Fruit fly (Drosophila melanogaster) whole organism, embryonic: ENCODE results near the gene Hr78.
A peak's percentile ranks its signal among the peaks of the same experiment; 100 is the strongest.

Source experiments
- Awh ChIP-seq: fragments of 200-800 bp; sonication (Bioruptor generic); IDR thresholded peaks from 2 replicates; pipeline ENCODE4, ENCODE4 v1.3.6; 2022; ENCODE audit warnings: missing biosample characterization, missing genetic modification characterization
- Bdp1 ChIP-seq: fragments of 200-800 bp; sonication (Bioruptor generic); optimal IDR thresholded peaks from 3 replicates; lab custom pipeline; 2016; ENCODE audit warnings: missing biosample characterization, missing genetic modification characterization
- Bteb2 ChIP-seq: fragments of 200-800 bp; sonication (Bioruptor generic); optimal IDR thresholded peaks from 2 replicates; lab custom pipeline; 2016; ENCODE audit warnings: missing biosample characterization, missing genetic modification characterization
- C15 ChIP-seq: fragments of 200-800 bp; sonication (Bioruptor generic); IDR thresholded peaks from 3 replicates; pipeline ENCODE4 v1.3.6; 2022; ENCODE audit warnings: missing biosample characterization, missing genetic modification characterization
- CG10209 ChIP-seq: fragments of 200-800 bp; sonication (Bioruptor generic); optimal IDR thresholded peaks from 3 replicates; lab custom pipeline; 2017; ENCODE audit warnings: missing biosample characterization, mild to moderate bottlenecking, missing genetic modification characterization, missing genetic modification reagents
- CG10462 ChIP-seq: fragments of 200-800 bp; sonication (Bioruptor generic); optimal IDR thresholded peaks from 2 replicates; lab custom pipeline; 2016; ENCODE audit warnings: missing biosample characterization, missing genetic modification characterization
- CG11504 ChIP-seq: fragments of 200-800 bp; sonication (Bioruptor generic); optimal IDR thresholded peaks from 3 replicates; lab custom pipeline; 2019; ENCODE audit warnings: missing biosample characterization, mild to moderate bottlenecking, missing genetic modification characterization, moderate library complexity
- CG11696 ChIP-seq: fragments of 200-800 bp; sonication (Bioruptor generic); IDR thresholded peaks from 2 replicates; pipeline ENCODE4 v1.3.6; 2022; ENCODE audit warnings: missing biosample characterization, missing genetic modification characterization
- CG13296 ChIP-seq: fragments of 200-800 bp; sonication (Bioruptor generic); optimal IDR thresholded peaks from 3 replicates; lab custom pipeline; 2018; ENCODE audit warnings: missing biosample characterization, mild to moderate bottlenecking, missing genetic modification characterization
- CG13775 ChIP-seq: fragments of 200-800 bp; sonication (Bioruptor generic); optimal IDR thresholded peaks from 3 replicates; lab custom pipeline; 2017; ENCODE audit warnings: missing biosample characterization, mild to moderate bottlenecking, missing genetic modification characterization
- CG14710 ChIP-seq: fragments of 200-800 bp; sonication (Bioruptor generic); optimal IDR thresholded peaks from 3 replicates; lab custom pipeline; 2019; ENCODE audit warnings: missing biosample characterization, mild to moderate bottlenecking, missing genetic modification characterization, moderate library complexity
- CG15073 ChIP-seq: fragments of 200-800 bp; sonication (Bioruptor generic); optimal IDR thresholded peaks from 2 replicates; lab custom pipeline; 2016; ENCODE audit warnings: missing biosample characterization, missing genetic modification characterization
- CG1602 ChIP-seq: fragments of 200-800 bp; sonication (Bioruptor generic); optimal IDR thresholded peaks from 3 replicates; lab custom pipeline; 2016; ENCODE audit warnings: missing biosample characterization, missing genetic modification characterization
- CG3065 ChIP-seq: fragments of 200-800 bp; sonication (Bioruptor generic); optimal IDR thresholded peaks from 2 replicates; lab custom pipeline; 2016; ENCODE audit warnings: missing biosample characterization, missing genetic modification characterization
- CG31365 ChIP-seq: fragments of 200-800 bp; sonication (Bioruptor generic); optimal IDR thresholded peaks from 2 replicates; lab custom pipeline; 2018; ENCODE audit warnings: missing biosample characterization, mild to moderate bottlenecking, missing genetic modification characterization
- CG31388 ChIP-seq: fragments of 200-800 bp; sonication (Bioruptor generic); optimal IDR thresholded peaks from 2 replicates; lab custom pipeline; 2016; ENCODE audit warnings: missing biosample characterization, missing genetic modification characterization
- CG3281 ChIP-seq: fragments of 200-800 bp; sonication (Bioruptor generic); optimal IDR thresholded peaks from 3 replicates; lab custom pipeline; 2017; ENCODE audit warnings: missing biosample characterization, mild to moderate bottlenecking, missing genetic modification characterization
- CG33213 ChIP-seq: fragments of 200-800 bp; sonication (Bioruptor generic); optimal IDR thresholded peaks from 3 replicates; lab custom pipeline; 2016; ENCODE audit warnings: missing biosample characterization, missing genetic modification characterization
- CG5180 ChIP-seq: fragments of 200-800 bp; sonication (Bioruptor generic); optimal IDR thresholded peaks from 3 replicates; lab custom pipeline; 2017; ENCODE audit warnings: missing biosample characterization, missing genetic modification characterization, mild to moderate bottlenecking, moderate library complexity, missing genetic modification reagents
- CG6791 ChIP-seq: fragments of 200-800 bp; sonication (Bioruptor generic); IDR thresholded peaks from 3 replicates; pipeline ENCODE4 v1.3.6; 2022; ENCODE audit warnings: missing biosample characterization, missing genetic modification characterization; ENCODE audit not compliant: partially characterized antibody
- CG7271 ChIP-seq: fragments of 200-800 bp; sonication (Bioruptor generic); optimal IDR thresholded peaks from 2 replicates; lab custom pipeline; 2018; ENCODE audit warnings: missing biosample characterization, mild to moderate bottlenecking, missing genetic modification characterization, moderate library complexity
- CG9932 ChIP-seq: fragments of 200-800 bp; sonication (Bioruptor generic); IDR thresholded peaks from 2 replicates; pipeline ENCODE4 v1.3.6; 2022; ENCODE audit warnings: missing biosample characterization, missing genetic modification characterization
- Dip2 ChIP-seq: fragments of 200-800 bp; sonication (Bioruptor generic); IDR thresholded peaks from 2 replicates; pipeline ENCODE4 v1.3.6; 2022; ENCODE audit warnings: missing biosample characterization, missing genetic modification characterization
- Dll ChIP-seq: fragments of 200-800 bp; sonication (Bioruptor generic); IDR thresholded peaks from 4 replicates; pipeline ENCODE4 v1.3.6; 2022; ENCODE audit warnings: missing biosample characterization, missing genetic modification characterization; ENCODE audit not compliant: partially characterized antibody
- ERR ChIP-seq: fragments of 200-800 bp; sonication (Bioruptor generic); optimal IDR thresholded peaks from 2 replicates; lab custom pipeline; 2016; ENCODE audit warnings: missing biosample characterization, missing genetic modification characterization
- Jarid2 ChIP-seq: fragments of 200-800 bp; sonication (Bioruptor generic); optimal IDR thresholded peaks from 3 replicates; lab custom pipeline; 2017; ENCODE audit warnings: mild to moderate bottlenecking, missing biosample characterization, missing genetic modification reagents, missing genetic modification characterization
- Med ChIP-seq: fragments of 200-800 bp; sonication (Bioruptor generic); peaks from one replicate; lab custom pipeline; 2016; ENCODE audit warnings: missing biosample characterization, missing genetic modification characterization, mild to moderate bottlenecking, inconsistent platforms, moderate library complexity
- Ravus ChIP-seq: fragments of 200-800 bp; sonication (Bioruptor generic); IDR thresholded peaks from 2 replicates; pipeline ENCODE4 v1.3.6; 2022; ENCODE audit warnings: missing biosample characterization, missing genetic modification characterization
- Rfx ChIP-seq: fragments of 200-800 bp; sonication (Bioruptor generic); IDR thresholded peaks from 2 replicates; pipeline ENCODE4 v1.3.6; 2022; ENCODE audit warnings: missing biosample characterization, missing genetic modification characterization
- Scr ChIP-seq: fragments of 200-800 bp; sonication (Bioruptor generic); IDR thresholded peaks from 2 replicates; pipeline ENCODE4 v1.3.6; 2022; ENCODE audit warnings: missing biosample characterization, missing genetic modification characterization; ENCODE audit not compliant: partially characterized antibody
- Sox100B ChIP-seq: fragments of 200-800 bp; sonication (Bioruptor generic); optimal IDR thresholded peaks from 3 replicates; lab custom pipeline; 2018; ENCODE audit warnings: missing biosample characterization, mild to moderate bottlenecking, missing genetic modification characterization
- ab ChIP-seq: fragments of 200-800 bp; sonication (Bioruptor generic); optimal IDR thresholded peaks from 2 replicates; lab custom pipeline; 2016; ENCODE audit warnings: missing biosample characterization, missing genetic modification characterization
- aop ChIP-seq: fragments of 200-800 bp; sonication (Bioruptor generic); IDR thresholded peaks from 2 replicates; pipeline ENCODE4 v1.3.6; 2022; ENCODE audit warnings: missing biosample characterization, missing genetic modification characterization
- btn ChIP-seq: fragments of 200-800 bp; sonication (Bioruptor generic); optimal IDR thresholded peaks from 2 replicates; lab custom pipeline; 2016; ENCODE audit warnings: missing biosample characterization, missing genetic modification characterization
- cas ChIP-seq: fragments of 200-800 bp; sonication (Bioruptor generic); IDR thresholded peaks from 2 replicates; pipeline ENCODE4 v1.3.6; 2022; ENCODE audit warnings: missing biosample characterization, missing genetic modification characterization
- chinmo ChIP-seq: fragments of 200-800 bp; sonication (Bioruptor generic); IDR thresholded peaks from 4 replicates; pipeline ENCODE4 v1.3.6; 2022; ENCODE audit warnings: missing biosample characterization, missing genetic modification characterization; ENCODE audit not compliant: partially characterized antibody
- gem ChIP-seq: fragments of 200-800 bp; sonication (Bioruptor generic); optimal IDR thresholded peaks from 2 replicates; lab custom pipeline; 2019; ENCODE audit warnings: missing biosample characterization, mild to moderate bottlenecking, missing genetic modification characterization, moderate library complexity
- gsb ChIP-seq: fragments of 200-800 bp; sonication (Bioruptor generic); IDR thresholded peaks from 2 replicates; pipeline ENCODE4 v1.3.6; 2022; ENCODE audit warnings: missing biosample characterization, missing genetic modification characterization
- hb ChIP-seq: fragments of 200-800 bp; sonication (Bioruptor generic); IDR thresholded peaks from 3 replicates; pipeline ENCODE4 v1.3.6; 2022; ENCODE audit warnings: missing biosample characterization, missing genetic modification characterization; ENCODE audit not compliant: partially characterized antibody
- insv ChIP-seq, 2 experiments: fragments of 200-800 bp; sonication (Bioruptor generic); optimal IDR thresholded peaks; 3 replicates each; lab custom pipeline; 2016 to 2018; ENCODE audit warnings: missing biosample characterization in 2 of 2, missing genetic modification characterization in 2 of 2
- knrl ChIP-seq: fragments of 200-800 bp; sonication (Bioruptor generic); IDR thresholded peaks from 3 replicates; pipeline ENCODE4 v1.3.6; 2022; ENCODE audit warnings: missing biosample characterization, missing genetic modification characterization; ENCODE audit not compliant: partially characterized antibody
- sob ChIP-seq: fragments of 200-800 bp; sonication (Bioruptor generic); IDR thresholded peaks from 2 replicates; pipeline ENCODE4 v1.3.6; 2022; ENCODE audit warnings: missing biosample characterization, missing genetic modification characterization
- trem ChIP-seq: fragments of 200-800 bp; optimal IDR thresholded peaks from 3 replicates; lab custom pipeline; 2019; ENCODE audit warnings: missing biosample characterization, mild to moderate bottlenecking, missing genetic modification characterization, moderate library complexity
- tx ChIP-seq: fragments of 200-800 bp; sonication (Bioruptor generic); optimal IDR thresholded peaks from 2 replicates; lab custom pipeline; 2016; ENCODE audit warnings: missing biosample characterization, missing genetic modification characterization
- vnd ChIP-seq: fragments of 200-800 bp; sonication (Bioruptor generic); IDR thresholded peaks from 3 replicates; pipeline ENCODE4 v1.3.6; 2022; ENCODE audit warnings: missing biosample characterization, missing genetic modification characterization; ENCODE audit not compliant: partially characterized antibody
- wor ChIP-seq: fragments of 200-800 bp; sonication (Bioruptor generic); IDR thresholded peaks from 2 replicates; pipeline ENCODE4 v1.3.6; 2022; ENCODE audit warnings: missing biosample characterization, missing genetic modification characterization
- yki ChIP-seq: fragments of >200 bp; optimal IDR thresholded peaks from 3 replicates; lab custom pipeline; 2018
- zfh2 ChIP-seq: fragments of 200-800 bp; sonication (Bioruptor generic); optimal IDR thresholded peaks from 2 replicates; lab custom pipeline; 2016; ENCODE audit warnings: missing biosample characterization, missing genetic modification characterization

Gene Hr78

DNA sequence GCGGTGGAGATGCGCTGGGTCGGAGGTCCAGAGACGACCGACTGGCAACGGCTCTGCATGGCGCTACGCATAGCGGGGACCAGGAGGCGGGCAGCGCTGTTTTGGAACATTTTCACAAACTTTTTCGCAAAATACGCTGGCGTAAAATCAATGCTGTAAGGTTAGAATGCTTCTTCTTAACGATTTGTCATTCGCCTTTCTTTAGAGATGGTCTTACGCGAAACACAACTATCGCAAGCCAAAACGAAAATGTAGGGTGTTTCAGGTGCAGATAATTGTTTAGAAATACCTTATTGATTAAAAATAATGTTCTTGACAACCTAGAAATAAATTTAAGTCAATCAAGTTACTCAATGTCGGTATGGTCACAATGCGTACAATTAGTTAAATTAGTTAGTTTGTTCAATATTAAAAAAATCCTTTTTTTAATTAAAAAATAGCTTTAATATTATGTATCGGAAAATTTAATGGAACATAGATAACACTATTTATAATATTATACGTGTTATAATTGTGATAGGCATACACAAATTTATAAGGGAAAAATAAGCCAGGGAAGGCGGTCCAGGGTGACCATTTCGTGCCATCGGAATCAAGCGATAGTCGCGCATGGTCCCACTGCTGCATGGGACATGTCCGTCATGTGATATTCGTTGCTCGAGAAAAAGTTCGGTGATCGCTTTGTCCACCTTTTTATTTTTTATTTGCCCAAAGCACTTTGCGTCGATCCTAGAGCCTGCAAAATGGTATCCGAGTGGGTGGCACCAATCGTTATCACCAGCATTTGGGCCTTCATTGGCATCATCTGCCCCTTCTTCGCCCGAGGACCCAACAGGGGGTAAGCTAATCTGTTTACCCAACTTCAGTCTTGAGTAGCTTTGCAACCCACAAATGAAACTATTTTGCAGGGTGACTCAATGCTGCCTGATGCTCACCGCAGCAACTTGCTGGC lies 42.2 kb upstream of the Hr78 start, which contains the start of the genes COX8 and VhaM9.7-b (continued):
- TF ChIP-seq CG3065 (GFP tag; lab: Kevin White, UChicago) (no peak), CG5180 (GFP tag; lab: Kevin White, UChicago) (no peak), Sox100B (GFP tag; lab: Kevin White, UChicago) (peak; percentile 67), sob (GFP tag; lab: Robert Waterston, UW) (peak; percentile 67), ERR (GFP tag; lab: Kevin White, UChicago) (no peak), wor (no peak), Dip2 (GFP tag; lab: Robert Waterston, UW) (no peak), Scr (GFP tag; lab: Robert Waterston, UW) (peak; percentile 77), yki (lab: Kevin White, UChicago) (no peak), Dll (GFP tag; lab: Robert Waterston, UW) (peak; percentile 80), CG14710 (peak; percentile 82), gsb (no peak), knrl (GFP tag; lab: Robert Waterston, UW) (peak; percentile 74), hb (GFP tag; lab: Robert Waterston, UW) (0 out of 3 replicates have a peak, but pooled peaks have one; percentile 54), ab (peak; percentile 32), Awh (no peak), CG7271 (no peak), Ravus (GFP tag; lab: Robert Waterston, UW) (peak; percentile 1; the same call in 1 of the 2 replicates), CG9932 (GFP tag; lab: Robert Waterston, UW) (peak; percentile 88), CG15073 (GFP tag; lab: Kevin White, UChicago) (no peak), chinmo (GFP tag; lab: Robert Waterston, UW) (0 out of 4 replicates have a peak, but pooled peaks have one; percentile 63), CG10209 (GFP tag; lab: Kevin White, UChicago) (no peak), C15 (GFP tag; lab: Robert Waterston, UW) (no peak), CG13296 (peak; percentile 23), trem (tag; lab: Kevin White, UChicago) (peak; percentile 40), CG33213 (GFP tag; lab: Kevin White, UChicago) (peak; percentile 38), CG11696 (GFP tag; lab: Robert Waterston, UW) (no peak), CG31365 (no peak), aop (GFP tag; lab: Robert Waterston, UW) (peak; percentile 11; the same call in 1 of the 2 replicates), Jarid2 (no peak), zfh2 (peak; percentile 78), Med (peak; percentile 85), Rfx (GFP tag; lab: Robert Waterston, UW) (peak; percentile 74), Bteb2 (GFP tag; lab: Kevin White, UChicago) (no peak), cas (GFP tag; lab: Robert Waterston, UW) (no peak), CG3281 (GFP tag; lab: Kevin White, UChicago) (peak; percentile 45), CG1602 (GFP tag; lab: Kevin White, UChicago) (peak; percentile 65), CG13775 (GFP tag; lab: Kevin White, UChicago) (peak; percentile 76), CG6791 (GFP tag; lab: Robert Waterston, UW) (peak; percentile 69), gem (tag; lab: Kevin White, UChicago) (no peak), tx (peak; percentile 25), vnd (peak; percentile 65; the same call in 1 of the 3 replicates), CG10462 (GFP tag; lab: Kevin White, UChicago) (peak; percentile 42), CG31388 (GFP tag; lab: Kevin White, UChicago) (peak; percentile 30), CG11504 (tag; lab: Kevin White, UChicago) (no peak), Bdp1 (GFP tag; lab: Kevin White, UChicago) (no peak), insv (GFP tag; optimal IDR thresholded peaks at IDR 0.05; lab: Kevin White, UChicago) (no peak), btn (GFP tag; lab: Kevin White, UChicago) (no peak)
